Fruit fly (Drosophila melanogaster) whole organism: ENCODE results near the gene Gss1.

ENCODE experiments used
- CG8478 ChIP-seq: fragments of >200 bp; optimal IDR thresholded peaks from 2 replicates; lab custom pipeline; 2018; ENCODE audit warnings: inconsistent platforms
- Dll ChIP-seq: fragments of >200 bp; optimal IDR thresholded peaks from 2 replicates; lab custom pipeline; 2017
- EcR ChIP-seq, 2 experiments: fragments of >200 bp; optimal IDR thresholded peaks; 2 replicates each; lab custom pipeline; 2017; ENCODE audit warnings: missing biosample characterization in 2 of 2, missing genetic modification characterization in 2 of 2, missing genetic modification reagents in 2 of 2
- pan ChIP-seq: fragments of >200 bp; optimal IDR thresholded peaks from 2 replicates; lab custom pipeline; 2017
- psq ChIP-seq: fragments of >200 bp; optimal IDR thresholded peaks from 2 replicates; lab custom pipeline; 2017
- usp ChIP-seq: fragments of >200 bp; optimal IDR thresholded peaks from 2 replicates; lab custom pipeline; 2017; ENCODE audit warnings: missing biosample characterization, missing genetic modification characterization, mixed read lengths

Gss1 gene

dm6 chrX:17870614-17871394, 18.5 kb upstream of the Gss1 start:
- TF ChIP-seq Dll (lab: Kevin White, UChicago): no peak
- no peak for TF ChIP-seq pan
- no peak for TF ChIP-seq usp
- TF ChIP-seq psq: no peak

- TF ChIP-seq Dll (lab: Kevin White, UChicago): no peak
- no peak for TF ChIP-seq psq
- no peak for TF ChIP-seq usp
- no peak for TF ChIP-seq pan
- no peak for TF ChIP-seq CG8478 (lab: Kevin White, UChicago)
- TF ChIP-seq EcR (GFP tag; optimal IDR thresholded peaks at IDR 0.05; lab: Kevin White, UChicago): no peak
Measured at dm6 chrX:17872310-17872709, 17.0 kb upstream of the Gss1 start.

dm6 chrX:17873329-17873728, 16.0 kb upstream of the Gss1 start:
- no peak for TF ChIP-seq CG8478 (lab: Kevin White, UChicago)
- TF ChIP-seq pan: no peak
- no peak for TF ChIP-seq Dll (lab: Kevin White, UChicago)
- TF ChIP-seq EcR (GFP tag; optimal IDR thresholded peaks at IDR 0.05; lab: Kevin White, UChicago): peak in 1 of 2 experiments; percentile 55

DNA sequence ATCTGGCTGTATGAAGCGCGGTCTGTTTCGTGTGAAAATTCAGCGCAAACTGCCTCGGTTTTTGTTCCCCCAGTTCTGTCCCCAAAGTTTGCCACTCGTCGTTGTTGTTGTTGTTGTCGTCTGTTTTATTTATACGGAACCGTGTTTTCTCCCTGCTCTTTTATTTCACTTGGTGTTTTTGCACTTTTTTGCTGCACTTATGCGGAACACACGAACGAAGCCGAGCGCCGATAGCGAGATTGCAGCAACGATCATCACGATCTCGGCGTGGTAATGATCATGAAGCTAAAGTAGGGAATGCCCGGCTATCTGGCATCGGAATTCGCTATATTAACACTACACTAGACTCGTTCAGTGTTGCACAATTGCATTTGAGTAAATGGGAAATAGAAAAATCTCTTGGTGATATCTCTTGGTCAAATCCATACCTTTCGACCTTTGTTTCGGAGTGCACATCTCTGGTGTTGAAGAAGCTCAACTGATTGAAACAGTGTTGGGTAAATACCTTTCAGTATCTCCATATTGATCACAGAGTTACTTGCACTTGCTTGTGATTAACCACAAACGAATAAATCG, 14.2 kb upstream of the Gss1 start:
- no peak for TF ChIP-seq Dll (lab: Kevin White, UChicago)
- peak; percentile 54 for TF ChIP-seq pan

dm6 chrX:17875695-17876094, 13.7 kb upstream of the Gss1 start:
- no peak for TF ChIP-seq EcR (GFP tag; optimal IDR thresholded peaks at IDR 0.05; lab: Kevin White, UChicago)
- TF ChIP-seq pan: no peak
- TF ChIP-seq usp: no peak
- no peak for TF ChIP-seq Dll (lab: Kevin White, UChicago)
- TF ChIP-seq CG8478 (lab: Kevin White, UChicago): no peak
- TF ChIP-seq psq: no peak

DNA sequence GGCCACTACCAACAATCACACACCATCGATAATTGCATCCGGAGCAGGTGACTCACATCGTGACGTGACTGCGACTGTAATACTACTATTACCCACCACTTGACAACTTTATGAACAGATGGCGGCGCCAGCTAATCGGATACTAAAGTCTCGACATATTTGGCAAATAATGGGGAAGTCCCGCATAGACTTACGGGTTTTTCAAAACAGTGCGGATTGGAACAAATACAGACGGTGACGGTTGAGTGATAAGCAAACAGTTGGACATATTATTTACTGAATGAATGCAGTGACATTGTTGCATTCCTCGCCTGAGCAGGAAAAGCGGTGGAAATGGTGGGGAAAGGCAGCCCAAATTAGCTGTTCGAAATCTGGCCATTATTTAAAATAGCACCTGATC, 12.8 kb upstream of the Gss1 start:
- TF ChIP-seq EcR (GFP tag; optimal IDR thresholded peaks at IDR 0.05; lab: Kevin White, UChicago): no peak
- TF ChIP-seq psq: no peak
- no peak for TF ChIP-seq usp
- no peak for TF ChIP-seq CG8478 (lab: Kevin White, UChicago)
- no peak for TF ChIP-seq pan

DNA sequence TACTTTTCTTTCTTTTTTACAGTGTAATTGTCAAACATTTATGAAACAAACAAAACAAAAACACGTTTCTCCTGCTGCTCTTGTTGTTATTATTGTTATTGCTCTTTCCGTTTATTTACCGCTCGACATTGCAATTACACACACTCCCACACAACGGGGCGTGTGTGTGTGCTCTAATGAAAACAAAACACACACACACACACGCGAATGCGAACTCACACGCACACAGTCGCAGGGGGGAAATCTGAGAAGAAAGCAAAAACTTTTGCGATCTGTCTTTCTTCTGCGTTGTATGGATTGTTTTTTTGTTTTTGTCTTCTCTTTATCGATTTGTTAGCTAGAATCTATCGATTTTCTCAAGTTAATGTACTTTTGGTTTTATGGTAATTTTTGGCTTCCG, 11.4 kb upstream of the Gss1 start:
- TF ChIP-seq EcR (GFP tag; optimal IDR thresholded peaks at IDR 0.05; lab: Kevin White, UChicago): no peak
- no peak for TF ChIP-seq pan
- TF ChIP-seq Dll (lab: Kevin White, UChicago): no peak
- TF ChIP-seq CG8478 (lab: Kevin White, UChicago): no peak
- TF ChIP-seq psq: no peak
- TF ChIP-seq usp: no peak

dm6 chrX:17878632-17879033, 10.7 kb upstream of the Gss1 start:
- TF ChIP-seq Dll (lab: Kevin White, UChicago) (peak; percentile 51), psq (no peak), CG8478 (lab: Kevin White, UChicago) (no peak), pan (no peak), EcR (GFP tag; optimal IDR thresholded peaks at IDR 0.05; lab: Kevin White, UChicago) (peak; percentile 65 to 89), usp (no peak)

DNA sequence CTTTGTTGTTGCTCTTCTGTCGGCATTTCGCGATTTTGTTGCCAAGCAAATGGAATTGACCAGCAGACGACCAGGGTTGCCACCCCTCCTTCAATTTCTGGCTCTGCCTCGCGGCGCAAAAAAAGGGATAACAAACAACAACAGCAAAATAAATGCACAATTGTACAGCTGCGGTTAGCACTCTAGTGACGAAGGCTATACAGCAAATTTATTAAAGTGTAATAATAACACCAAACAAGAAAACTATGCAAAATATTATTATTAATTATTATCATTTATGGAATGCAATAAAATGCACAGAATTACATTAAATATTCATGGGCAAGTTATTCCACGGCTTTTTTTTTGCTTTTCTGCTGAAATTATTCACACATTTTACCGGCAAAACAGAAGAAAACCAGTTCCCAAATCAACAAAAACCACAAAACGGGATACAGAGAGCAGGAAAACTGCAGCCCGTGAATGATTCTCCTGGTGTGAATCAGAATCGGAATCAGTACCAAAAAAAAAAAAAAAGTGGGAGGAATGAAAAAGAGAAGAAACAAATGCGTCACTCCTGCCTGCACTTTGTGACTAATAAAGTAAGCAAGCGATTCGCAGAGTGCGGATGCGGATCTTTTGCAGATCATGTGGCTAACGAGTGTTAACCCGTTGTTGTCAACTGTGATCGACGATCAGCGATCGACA, 10.0 kb upstream of the Gss1 start:
- TF ChIP-seq Dll (lab: Kevin White, UChicago) (no peak), usp (no peak), EcR (GFP tag; optimal IDR thresholded peaks at IDR 0.05; lab: Kevin White, UChicago) (no peak), CG8478 (lab: Kevin White, UChicago) (no peak), pan (no peak), psq (no peak)

DNA sequence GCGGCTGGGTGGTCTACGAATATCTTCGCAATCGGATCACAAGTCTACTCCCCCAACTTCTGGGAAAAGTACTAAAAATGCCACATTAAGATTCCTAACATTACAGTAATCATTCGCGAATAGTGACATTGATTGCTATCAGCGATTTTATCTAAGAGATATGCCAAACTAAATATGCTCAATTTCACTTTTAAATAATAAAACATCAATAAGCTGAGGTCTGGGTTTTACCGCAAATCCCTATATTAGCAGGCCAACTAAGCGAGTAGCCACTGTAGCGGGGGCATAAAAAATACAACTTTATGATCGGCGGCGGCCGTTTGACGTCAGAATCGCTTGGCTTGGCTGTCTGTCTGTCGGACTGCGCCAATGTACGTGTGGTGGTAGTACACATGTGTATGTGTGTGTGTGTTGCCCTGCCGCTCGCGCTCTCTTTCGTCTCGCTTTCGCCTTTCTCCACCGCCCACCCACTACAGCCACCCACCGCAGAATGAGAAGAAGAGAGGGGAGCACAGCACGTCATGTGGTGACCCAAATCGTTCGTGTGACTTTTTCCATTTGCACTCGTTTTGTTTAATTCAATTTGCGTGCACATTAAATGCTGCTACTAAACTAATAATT, 9.0 kb upstream of the Gss1 start:
- no peak for TF ChIP-seq pan
- TF ChIP-seq EcR (GFP tag; optimal IDR thresholded peaks at IDR 0.05; lab: Kevin White, UChicago): no peak
- TF ChIP-seq Dll (lab: Kevin White, UChicago): no peak
- no peak for TF ChIP-seq psq
- no peak for TF ChIP-seq CG8478 (lab: Kevin White, UChicago)
- TF ChIP-seq usp: no peak

DNA sequence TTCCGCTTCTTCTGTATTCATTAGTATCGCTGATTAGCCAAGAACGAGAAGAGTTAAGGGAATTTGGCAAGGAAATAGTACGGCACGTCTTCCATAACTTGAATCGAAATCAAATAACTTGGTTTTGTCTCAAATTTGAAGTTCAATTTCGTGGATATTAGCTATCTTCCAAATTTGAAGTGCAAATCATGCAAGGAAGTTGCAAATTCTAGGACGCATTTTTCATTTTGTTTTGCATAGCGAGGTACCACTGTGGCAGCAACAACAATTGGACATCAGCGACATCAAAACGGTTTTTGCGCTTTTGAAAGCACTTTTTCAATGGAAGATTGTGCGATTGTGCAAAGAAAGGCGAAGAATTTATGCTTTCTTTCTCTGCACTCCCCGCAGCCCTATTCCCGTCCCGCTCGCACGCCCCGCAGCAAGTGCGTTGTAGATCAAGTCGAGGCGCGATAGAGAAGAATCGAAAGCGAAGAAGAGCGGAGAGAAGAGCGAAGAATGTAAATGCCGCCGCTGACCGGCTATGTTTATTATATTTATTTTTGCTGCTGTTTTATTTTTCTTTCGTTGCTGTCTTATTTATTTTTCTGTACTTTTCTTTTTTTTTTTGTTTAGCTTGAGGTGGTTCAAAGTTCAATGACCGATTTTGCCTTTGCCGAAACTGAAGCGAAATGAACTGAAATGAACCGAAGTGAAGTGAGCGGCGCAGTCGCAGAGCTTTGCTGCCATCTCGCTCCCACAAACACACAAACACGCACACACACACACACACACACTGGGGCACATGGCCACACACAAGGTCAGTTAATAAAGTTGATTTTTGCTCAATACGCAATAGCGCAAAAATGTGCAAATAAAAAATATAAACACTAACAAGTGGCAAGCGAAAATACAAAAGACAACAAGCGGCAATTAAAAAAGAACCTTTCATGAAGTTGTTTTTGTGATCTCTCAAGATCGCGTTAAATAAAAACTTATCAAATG, 7.9 kb upstream of the Gss1 start:
- TF ChIP-seq usp (no peak), EcR (GFP tag; optimal IDR thresholded peaks at IDR 0.05; lab: Kevin White, UChicago) (peak; percentile 54 to 55)

- no peak for TF ChIP-seq EcR (GFP tag; optimal IDR thresholded peaks at IDR 0.05; lab: Kevin White, UChicago)
- TF ChIP-seq psq: no peak
- no peak for TF ChIP-seq Dll (lab: Kevin White, UChicago)
- no peak for TF ChIP-seq CG8478 (lab: Kevin White, UChicago)
- TF ChIP-seq pan: no peak
- TF ChIP-seq usp: no peak
Measured at dm6 chrX:17882769-17883168, 6.6 kb upstream of the Gss1 start.
